Worm (Caenorhabditis elegans) whole organism, L4/young adult: ENCODE data around the gene F38A5.22.

Experiments
- W03F9.2 ChIP-seq: fragments of 150-350 bp; optimal IDR thresholded peaks from 2 replicates; lab custom pipeline; 2014; ENCODE audit warnings: missing biosample characterization, missing genetic modification characterization
- dao-5 ChIP-seq: sonication (generic microtip); optimal IDR thresholded peaks from 2 replicates; lab custom pipeline; 2016; ENCODE audit warnings: missing genotype, missing genetic modification characterization, moderate library complexity, missing compliant biosample characterization
- him-1 ChIP-seq: sonication (generic microtip); optimal IDR thresholded peaks from 2 replicates; lab custom pipeline; 2016; ENCODE audit warnings: missing genotype, missing genetic modification reagents, missing genetic modification characterization, missing compliant biosample characterization

Gene F38A5.22

ce11 chrIV:6595912-6596311, at the start of gene F38A5.22:
Gene F38A5.22 (minus strand): TSS chrIV:6595940.
- TF ChIP-seq dao-5 (tag; lab: Kevin White, UChicago) (no peak), him-1 (tag; lab: Kevin White, UChicago) (no peak), W03F9.2 (tag; lab: Kevin White, UChicago) (no peak)

DNA sequence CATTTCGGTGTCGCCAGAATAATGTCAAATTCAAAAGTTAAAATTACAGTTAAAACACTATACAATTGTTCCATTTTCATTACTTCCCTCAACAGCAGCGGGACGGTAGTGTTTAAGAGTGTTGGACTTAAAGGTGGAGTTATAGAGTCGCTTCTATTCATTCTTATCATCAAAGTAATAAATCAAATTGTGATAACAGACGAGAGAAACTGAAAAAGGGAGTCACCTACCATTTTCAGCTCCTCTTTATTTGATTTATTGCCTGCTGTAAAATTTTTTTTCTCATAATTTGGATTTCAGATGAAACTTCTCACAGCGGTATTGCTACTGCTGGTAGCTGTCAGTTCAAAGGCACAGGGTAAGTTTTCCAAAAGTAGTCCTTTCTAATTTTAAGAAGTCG, 44.1 kb upstream of the F38A5.22 start, which contains the start of gene C01B10.6:
TSS of gene C01B10.6 (plus strand) at position 301 of the 400 bp plus-strand sequence.
- TF ChIP-seq W03F9.2 (tag; lab: Kevin White, UChicago), result no peak
- no peak for TF ChIP-seq him-1 (tag; lab: Kevin White, UChicago)
- no peak for TF ChIP-seq dao-5 (tag; lab: Kevin White, UChicago)

DNA sequence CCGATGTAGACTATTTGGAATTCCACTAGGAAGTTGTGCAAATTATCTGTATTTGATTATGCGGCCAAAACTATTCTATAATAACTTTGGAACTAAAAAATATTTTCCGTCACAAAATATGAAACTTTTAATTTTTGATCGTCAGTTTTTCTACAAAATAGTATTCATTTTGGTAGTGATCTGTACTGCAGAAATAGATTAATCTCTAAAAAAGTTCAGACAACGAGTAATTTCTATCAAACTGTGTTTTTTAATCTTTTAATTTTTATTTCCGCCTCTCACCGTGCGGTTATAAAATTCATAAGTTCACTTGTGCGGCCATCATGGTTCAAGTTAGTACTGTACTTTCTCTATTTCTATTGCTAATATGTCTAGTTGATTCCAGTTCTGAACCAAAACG, 42.5 kb upstream of the F38A5.22 start, which contains the start of gene C01B10.7:
TSS of gene C01B10.7 (plus strand) at position 301 of the 400 bp plus-strand sequence.
- TF ChIP-seq him-1 (tag; lab: Kevin White, UChicago) (no peak), W03F9.2 (tag; lab: Kevin White, UChicago) (no peak), dao-5 (tag; lab: Kevin White, UChicago) (no peak)

DNA sequence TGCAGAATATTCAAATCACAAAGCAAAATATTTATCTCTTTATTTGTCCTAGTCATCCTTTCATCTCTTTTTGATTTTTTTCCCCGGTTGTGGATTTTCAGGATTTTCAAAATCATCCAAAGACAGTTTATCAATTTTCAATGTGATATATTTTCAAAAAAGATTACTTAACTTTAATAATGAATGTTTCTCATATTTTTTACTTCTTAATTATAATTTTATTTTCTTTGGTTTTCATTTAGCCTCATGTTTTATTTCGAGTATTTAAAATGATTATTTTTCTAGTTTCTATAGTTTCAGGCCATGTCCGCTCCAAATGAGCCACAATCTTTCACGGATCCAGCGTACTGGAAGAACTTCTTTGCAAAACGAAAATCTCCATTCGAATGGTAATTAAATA, 39.0 kb upstream of the F38A5.22 start, which contains the start of gene metl-13:
TSS of gene metl-13 (plus strand) at position 301 of the 400 bp plus-strand sequence.
- TF ChIP-seq dao-5 (tag; lab: Kevin White, UChicago) (no peak), W03F9.2 (tag; lab: Kevin White, UChicago) (no peak), him-1 (tag; lab: Kevin White, UChicago) (no peak)

ce11 chrIV:6631704-6632272, 36.0 kb upstream of the F38A5.22 start, which contains the start of the genes cest-5.1 and C01B10.9:
Gene cest-5.1 (minus strand): TSS chrIV:6631754.
Gene C01B10.9 (plus strand): TSS chrIV:6632222.
- TF ChIP-seq W03F9.2 (tag; lab: Kevin White, UChicago) (peak; percentile 73), dao-5 (tag; lab: Kevin White, UChicago) (no peak), him-1 (tag; lab: Kevin White, UChicago) (no peak)

- TF ChIP-seq dao-5 (tag; lab: Kevin White, UChicago), result no peak
- no peak for TF ChIP-seq W03F9.2 (tag; lab: Kevin White, UChicago)
These were observed 32.1 kb upstream of the F38A5.22 start, which contains the start of gene cest-5.2 for ce11 chrIV:6627798-6628197. Gene cest-5.2 (minus strand): TSS chrIV:6627925.

DNA sequence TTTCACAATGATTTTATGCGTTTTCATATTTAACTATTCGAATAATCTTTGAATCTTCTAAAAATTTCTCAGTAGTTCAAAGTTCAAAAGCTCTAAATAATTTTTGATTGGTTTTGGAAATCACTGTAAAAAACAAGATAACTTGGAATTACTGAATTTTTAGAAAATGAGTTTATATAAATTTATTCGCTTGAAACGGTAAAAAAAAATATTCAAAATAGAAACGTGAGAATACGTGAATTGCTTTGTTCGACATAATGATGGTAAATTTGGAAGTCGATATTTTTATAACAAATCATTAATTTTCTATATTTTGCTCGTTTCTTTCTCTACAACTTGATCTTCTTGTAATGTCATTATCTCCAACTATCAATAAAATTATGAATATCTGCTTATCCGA, 27.6 kb upstream of the F38A5.22 start, which contains the start of gene C01B10.44:
TSS of gene C01B10.44 (plus strand) at position 301 of the 400 bp plus-strand sequence.
- TF ChIP-seq him-1 (tag; lab: Kevin White, UChicago), result no peak
- no peak for TF ChIP-seq W03F9.2 (tag; lab: Kevin White, UChicago)

DNA sequence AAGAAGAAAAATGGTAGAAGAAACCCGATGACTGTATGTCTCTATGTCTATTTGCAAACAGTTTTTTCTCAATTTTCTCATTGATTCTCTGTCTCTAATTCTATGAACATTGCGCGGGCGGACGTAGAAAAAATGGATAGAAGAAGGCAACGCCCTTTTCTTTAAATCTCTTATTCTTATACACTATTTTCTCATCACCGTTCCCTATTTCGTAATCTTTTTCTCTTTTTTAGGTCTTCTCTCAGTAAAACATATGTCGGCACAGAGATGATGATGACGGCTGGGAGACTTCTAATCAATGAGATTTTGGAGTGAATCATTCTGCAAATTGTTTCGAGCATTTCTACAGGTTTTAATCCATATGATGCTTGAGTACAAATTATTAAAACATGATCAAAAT, 26.4 kb upstream of the F38A5.22 start:
- no peak for TF ChIP-seq W03F9.2 (tag; lab: Kevin White, UChicago)
- no peak for TF ChIP-seq dao-5 (tag; lab: Kevin White, UChicago)
- TF ChIP-seq him-1 (tag; lab: Kevin White, UChicago), result no peak

- TF ChIP-seq dao-5 (tag; lab: Kevin White, UChicago), result no peak
- TF ChIP-seq W03F9.2 (tag; lab: Kevin White, UChicago), result no peak
- TF ChIP-seq him-1 (tag; lab: Kevin White, UChicago), result no peak
These were observed 25.5 kb upstream of the F38A5.22 start, which contains the start of gene C01B10.3 for ce11 chrIV:6621252-6621651. Gene C01B10.3 (minus strand): TSS chrIV:6621352.

ce11 chrIV:6618607-6619006, 22.9 kb upstream of the F38A5.22 start:
- TF ChIP-seq W03F9.2 (tag; lab: Kevin White, UChicago), result peak; percentile 37
- no peak for TF ChIP-seq him-1 (tag; lab: Kevin White, UChicago)

DNA sequence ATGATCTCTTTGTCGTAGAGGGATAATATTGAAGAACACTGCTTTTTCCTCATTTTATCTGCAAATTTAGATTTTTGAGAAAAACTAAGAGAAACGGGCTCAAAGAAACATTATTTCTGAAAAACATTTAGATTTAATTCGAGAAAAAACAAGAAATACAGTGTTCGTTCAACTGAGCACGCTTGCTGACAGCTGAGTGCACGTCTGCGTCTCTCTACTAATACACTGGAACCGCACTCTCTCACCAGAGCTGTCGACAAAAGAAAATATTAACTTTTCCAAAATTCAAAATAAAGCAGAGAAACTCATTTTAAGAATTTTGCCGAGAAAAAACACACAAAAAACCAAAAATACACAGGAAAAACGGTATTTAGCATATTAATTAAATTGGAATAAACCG, 17.6 kb upstream of the F38A5.22 start, which contains the start of gene drh-1:
TSS of gene drh-1 (minus strand) at position 58 of the 400 bp plus-strand sequence.
- TF ChIP-seq W03F9.2 (tag; lab: Kevin White, UChicago), result peak; percentile 16
- TF ChIP-seq him-1 (tag; lab: Kevin White, UChicago), result no peak
- TF ChIP-seq dao-5 (tag; lab: Kevin White, UChicago), result no peak

- TF ChIP-seq dao-5 (tag; lab: Kevin White, UChicago) (no peak), W03F9.2 (tag; lab: Kevin White, UChicago) (no peak)
These were observed 11.3 kb upstream of the F38A5.22 start for ce11 chrIV:6607059-6607458.

DNA sequence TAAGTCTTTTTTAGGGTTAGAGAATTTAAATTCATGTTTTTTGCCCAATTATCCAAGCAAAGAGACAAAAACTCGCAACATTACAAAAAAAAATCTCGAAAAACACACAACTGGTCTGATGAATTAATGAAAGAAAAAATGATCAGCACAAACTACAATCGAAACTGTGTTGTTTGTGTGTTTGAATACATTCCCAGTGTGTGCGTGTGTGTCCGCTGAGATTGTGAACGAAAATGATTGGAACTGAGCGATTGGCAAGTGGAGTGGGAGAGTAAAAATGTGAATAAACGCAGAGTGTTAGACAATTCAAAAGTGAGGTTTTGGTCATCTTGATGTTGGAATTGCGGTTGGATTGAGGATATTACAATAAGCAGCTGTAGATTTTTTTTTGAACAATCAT, 10.8 kb upstream of the F38A5.22 start:
- no peak for TF ChIP-seq W03F9.2 (tag; lab: Kevin White, UChicago)
- no peak for TF ChIP-seq dao-5 (tag; lab: Kevin White, UChicago)
- no peak for TF ChIP-seq him-1 (tag; lab: Kevin White, UChicago)

ce11 chrIV:6605863-6606262, 10.1 kb upstream of the F38A5.22 start, which contains the start of gene nstp-2:
Gene nstp-2 (minus strand): TSS chrIV:6606188.
- TF ChIP-seq dao-5 (tag; lab: Kevin White, UChicago) (no peak), him-1 (tag; lab: Kevin White, UChicago) (no peak), W03F9.2 (tag; lab: Kevin White, UChicago) (no peak)
